Fruit fly (Drosophila melanogaster): Measurements from ENCODE around the gene CG14434.
A peak's percentile ranks its signal among the peaks of the same experiment; 100 is the strongest.

CG14434 gene

dm6 chrX:6867175-6868023 lies at the start of gene CG14434:
Gene CG14434, minus strand, starts transcription at chrX:6867194.
- TF ChIP-seq CG13624 (GFP tag; optimal IDR thresholded peaks at IDR 0.05) (peak; percentile 29), corto (GFP tag; optimal IDR thresholded peaks at IDR 0.05) (no peak), mirr (GFP tag; optimal IDR thresholded peaks at IDR 0.05) (no peak), croc (GFP tag; conservative IDR thresholded peaks at IDR 0.05) (no peak; the same call in 2 of the 3 replicates), rib (GFP tag; IDR thresholded peaks at IDR 0.05) (peak; percentile 60; the same call in 1 of the 2 replicates), h (optimal IDR thresholded peaks at IDR 0.05) (no peak), CG12659 (GFP tag; optimal IDR thresholded peaks at IDR 0.05) (peak; percentile 87), Chrac-16 (GFP tag; optimal IDR thresholded peaks at IDR 0.05) (peak; percentile 65), lola (GFP tag; optimal IDR thresholded peaks at IDR 0.05) (peak in 2 of 3 experiments; percentile 14 to 94), abd-A (tag; optimal IDR thresholded peaks at IDR 0.05) (peak; percentile 64), ftz-f1 (GFP tag; optimal IDR thresholded peaks at IDR 0.05) (no peak), nom (GFP tag; optimal IDR thresholded peaks at IDR 0.05) (no peak), CG14965 (GFP tag; optimal IDR thresholded peaks at IDR 0.05; ENCODE audit: borderline replicate concordance) (no peak), unc-4 (GFP tag; IDR thresholded peaks at IDR 0.05; ENCODE audit: partially characterized antibody) (no peak), Jarid2 (GFP tag; optimal IDR thresholded peaks at IDR 0.05) (peak; percentile 55), CG1603 (tag; optimal IDR thresholded peaks at IDR 0.05) (peak; percentile 12), BtbVII (GFP tag; optimal IDR thresholded peaks at IDR 0.05) (peak; percentile 78), Myb (GFP tag; optimal IDR thresholded peaks at IDR 0.05) (peak; percentile 42), CG3065 (GFP tag; optimal IDR thresholded peaks at IDR 0.05) (peak; percentile 17), CG4282 (GFP tag; optimal IDR thresholded peaks at IDR 0.05) (no peak), CG11085 (GFP tag; IDR thresholded peaks at IDR 0.05) (peak; percentile 37; the same call in 1 of the 2 replicates), Elba2 (GFP tag; optimal IDR thresholded peaks at IDR 0.05) (no peak), Trl (optimal IDR thresholded peaks at IDR 0.05) (no peak), Trl (GFP tag; optimal IDR thresholded peaks at IDR 0.05) (peak; percentile 40), CG17612 (GFP tag; IDR thresholded peaks at IDR 0.05) (no peak), pum (GFP tag; optimal IDR thresholded peaks at IDR 0.05) (peak; percentile 29), HHEX (GFP tag; optimal IDR thresholded peaks at IDR 0.05) (peak; percentile 77), CHES-1-like (GFP tag; optimal IDR thresholded peaks at IDR 0.05) (peak; percentile 6), schlank (tag; optimal IDR thresholded peaks at IDR 0.05) (no peak), ttk (GFP tag; IDR thresholded peaks at IDR 0.05) (no peak), Ets97D (GFP tag; optimal IDR thresholded peaks at IDR 0.05) (no peak), Dp (GFP tag; optimal IDR thresholded peaks at IDR 0.05) (no peak), Xbp1 (GFP tag; optimal IDR thresholded peaks at IDR 0.05) (peak; percentile 82), stwl (tag; optimal IDR thresholded peaks at IDR 0.05) (no peak), CG9609 (GFP tag; optimal IDR thresholded peaks at IDR 0.05) (peak; percentile 23), NFAT (GFP tag; IDR thresholded peaks at IDR 0.05) (peak; percentile 38; the same call in 1 of the 2 replicates), Mrtf (GFP tag; IDR thresholded peaks at IDR 0.05) (no peak), prd (optimal IDR thresholded peaks at IDR 0.05) (no peak), prd (GFP tag; IDR thresholded peaks at IDR 0.05) (peak; percentile 64; the same call in 2 of the 3 replicates), CG2199 (GFP tag; IDR thresholded peaks at IDR 0.05) (no peak), Dfd (GFP tag; optimal IDR thresholded peaks at IDR 0.05) (no peak), Fer1 (GFP tag; optimal IDR thresholded peaks at IDR 0.05) (peak; percentile 60), mld (GFP tag; IDR thresholded peaks at IDR 0.05; ENCODE audit: partially characterized antibody) (no peak), sr (GFP tag; IDR thresholded peaks at IDR 0.05) (peak; percentile 45; the same call in 1 of the 3 replicates), kay (GFP tag; optimal IDR thresholded peaks at IDR 0.05) (peak; percentile 60), chinmo (GFP tag; IDR thresholded peaks at IDR 0.05; ENCODE audit: partially characterized antibody) (peak; percentile 61; the same call in 1 of the 4 replicates), gsb (GFP tag; IDR thresholded peaks at IDR 0.05) (no peak), Doc2 (GFP tag; IDR thresholded peaks at IDR 0.05) (no peak), HLHmδ (GFP tag; optimal IDR thresholded peaks at IDR 0.05) (no peak)
